Worm (Caenorhabditis elegans) whole organism, L3 larva: ENCODE measurements around the gene txt-13.

Experiments
- ama-1 ChIP-seq: fragments of 150-350 bp; optimal IDR thresholded peaks from 2 replicates; lab custom pipeline; 2018
- daf-12 ChIP-seq: fragments of 150-350 bp; optimal IDR thresholded peaks from 2 replicates; lab custom pipeline; 2014; ENCODE audit warnings: missing biosample characterization, missing genetic modification reagents, missing genetic modification characterization
- nhr-237 ChIP-seq: fragments of 150-350 bp; optimal IDR thresholded peaks from 2 replicates; lab custom pipeline; 2014; ENCODE audit warnings: missing biosample characterization, missing genetic modification characterization

DNA sequence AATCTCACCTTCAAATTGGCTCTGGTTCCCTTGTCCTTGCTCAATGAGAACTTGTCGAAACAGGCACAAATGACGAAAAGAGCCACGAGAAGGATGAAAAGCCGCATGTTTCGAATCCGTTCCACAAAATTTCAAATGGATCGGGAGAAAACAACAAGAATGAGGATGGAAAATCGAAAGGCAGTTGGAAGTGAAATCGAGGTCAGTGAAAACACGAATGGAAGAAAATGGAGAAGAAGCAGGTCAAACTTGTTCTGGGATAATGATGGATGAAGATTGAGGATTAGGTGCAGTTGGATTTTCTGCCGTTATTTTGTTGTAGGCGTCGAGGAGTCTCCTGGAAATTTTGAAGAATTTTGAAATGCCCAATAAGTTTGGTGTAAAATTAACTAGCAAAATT, 47.4 kb upstream of the txt-13 start:
- TF ChIP-seq ama-1 (lab: Kevin White, UChicago) (no peak), daf-12 (tag; lab: Kevin White, UChicago) (no peak), nhr-237 (tag; lab: Kevin White, UChicago) (no peak)
